Worm (Caenorhabditis elegans) whole organism, early embryonic: ENCODE measurements around the gene C23H3.9.

Experiments
- B0310.2 ChIP-seq: sonication (generic microtip); optimal IDR thresholded peaks from 2 replicates; lab custom pipeline; 2016; ENCODE audit warnings: mild to moderate bottlenecking, missing genetic modification characterization, missing compliant biosample characterization
- F13C5.2 ChIP-seq: sonication (generic microtip); optimal IDR thresholded peaks from 2 replicates; lab custom pipeline; 2017; ENCODE audit warnings: mild to moderate bottlenecking, missing genetic modification characterization, inconsistent platforms, missing compliant biosample characterization
- aly-1 ChIP-seq: sonication (generic microtip); optimal IDR thresholded peaks from 2 replicates; lab custom pipeline; 2016; ENCODE audit warnings: missing genetic modification characterization, missing compliant biosample characterization
- ama-1 ChIP-seq: fragments of 150-350 bp; optimal IDR thresholded peaks from 2 replicates; lab custom pipeline; 2014
- ceh-13 ChIP-seq: fragments of 200-800 bp; sonication (Bioruptor generic); optimal IDR thresholded peaks from 2 replicates; lab custom pipeline; 2018; ENCODE audit warnings: mild to moderate bottlenecking, missing genetic modification characterization, missing compliant biosample characterization
- ceh-36 ChIP-seq: sonication (generic microtip); optimal IDR thresholded peaks from 2 replicates; lab custom pipeline; 2016; ENCODE audit warnings: missing genetic modification characterization, inconsistent platforms, missing compliant biosample characterization
- ets-7 ChIP-seq: sonication (generic microtip); optimal IDR thresholded peaks from 2 replicates; lab custom pipeline; 2016; ENCODE audit warnings: missing genotype, missing genetic modification characterization, missing compliant biosample characterization
- flt-1 ChIP-seq: fragments of 200-800 bp; sonication (Bioruptor generic); IDR thresholded peaks from 2 replicates; pipeline ENCODE4 v1.3.6; 2022; ENCODE audit warnings: missing genetic modification characterization, missing compliant biosample characterization
- hmbx-1 ChIP-seq: sonication (generic microtip); optimal IDR thresholded peaks from 2 replicates; lab custom pipeline; 2016; ENCODE audit warnings: mild to moderate bottlenecking, missing genetic modification characterization, missing compliant biosample characterization
- hmg-4 ChIP-seq: fragments of 200-800 bp; sonication (Bioruptor generic); optimal IDR thresholded peaks from 2 replicates; lab custom pipeline; 2018; ENCODE audit warnings: mild to moderate bottlenecking, missing genetic modification characterization, missing compliant biosample characterization
- hnd-1 ChIP-seq: sonication (generic microtip); optimal IDR thresholded peaks from 2 replicates; lab custom pipeline; 2016; ENCODE audit warnings: missing genetic modification characterization, missing compliant biosample characterization
- pes-1 ChIP-seq: fragments of 200-800 bp; sonication (Bioruptor generic); IDR thresholded peaks from 2 replicates; pipeline ENCODE4 v1.3.6; 2022; ENCODE audit warnings: missing genetic modification reagents, missing genetic modification characterization, missing compliant biosample characterization
- scrt-1 ChIP-seq: fragments of 200-800 bp; sonication (Bioruptor generic); IDR thresholded peaks from 2 replicates; pipeline ENCODE4 v1.3.6; 2022; ENCODE audit warnings: missing genetic modification characterization, missing compliant biosample characterization
- sea-1 ChIP-seq: fragments of 200-800 bp; sonication (Bioruptor generic); conservative IDR thresholded peaks from 2 replicates; pipeline ENCODE4 v1.3.6; 2022; ENCODE audit warnings: missing genetic modification characterization, missing compliant biosample characterization
- tbx-11 ChIP-seq: fragments of 200-800 bp; sonication (Bioruptor generic); IDR thresholded peaks from 2 replicates; pipeline ENCODE4 v1.3.6; 2022; ENCODE audit warnings: missing genetic modification characterization, missing compliant biosample characterization
- tbx-37 ChIP-seq: fragments of 200-800 bp; sonication (Bioruptor generic); conservative IDR thresholded peaks from 2 replicates; pipeline ENCODE4 v1.3.6; 2022; ENCODE audit warnings: missing genetic modification reagents, missing genetic modification characterization, missing compliant biosample characterization
- tra-4 ChIP-seq: sonication (generic microtip); optimal IDR thresholded peaks from 2 replicates; lab custom pipeline; 2017; ENCODE audit warnings: missing genetic modification characterization, missing compliant biosample characterization

Gene C23H3.9

ce11 chrII:23739-24138 is 55.3 kb downstream of the C23H3.9 start:
- TF ChIP-seq aly-1 (no peak), tbx-37 (GFP tag; lab: Robert Waterston, UW) (no peak)

DNA sequence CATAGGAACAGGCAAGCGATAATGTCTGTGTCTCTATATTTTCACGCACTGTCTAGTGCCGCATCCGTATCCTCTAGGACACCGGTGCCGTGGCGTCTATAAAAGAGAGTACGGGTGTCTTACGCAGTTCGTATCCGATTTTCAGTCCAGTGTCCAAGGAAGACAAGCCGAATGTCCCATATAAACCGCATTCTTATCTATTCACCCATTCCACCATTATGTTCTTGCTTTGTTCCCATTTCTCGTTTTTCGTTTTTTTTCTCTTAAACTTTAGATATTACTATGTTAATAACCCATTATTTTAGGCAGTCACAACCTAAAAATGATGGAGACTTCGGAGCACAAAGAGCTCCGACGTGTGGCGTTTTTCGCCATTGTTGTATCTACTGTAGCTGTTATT is 56.0 kb downstream of the C23H3.9 start, which contains the start of gene sqt-2:
TSS of gene sqt-2 (plus strand) at position 301 of the 400 bp plus-strand sequence.
- no peak for TF ChIP-seq tbx-37 (GFP tag; lab: Robert Waterston, UW)
- TF ChIP-seq B0310.2 (tag; lab: Kevin White, UChicago), result no peak
- no peak for TF ChIP-seq flt-1 (GFP tag; lab: Robert Waterston, UW)
- no peak for TF ChIP-seq tra-4 (tag; lab: Kevin White, UChicago)
- TF ChIP-seq hmg-4 (GFP tag; lab: Kevin White, UChicago), result no peak
- no peak for TF ChIP-seq pes-1 (GFP tag; lab: Robert Waterston, UW)
- no peak for TF ChIP-seq tbx-11
- TF ChIP-seq ceh-13 (GFP tag; lab: Kevin White, UChicago), result no peak
- no peak for TF ChIP-seq F13C5.2
- no peak for TF ChIP-seq ceh-36 (tag; lab: Kevin White, UChicago)
- TF ChIP-seq scrt-1 (GFP tag; lab: Robert Waterston, UW), result no peak
- TF ChIP-seq ama-1, result no peak
- TF ChIP-seq aly-1, result no peak
- no peak for TF ChIP-seq ets-7 (tag; lab: Kevin White, UChicago)
- no peak for TF ChIP-seq hmbx-1 (tag; lab: Kevin White, UChicago)
- no peak for TF ChIP-seq sea-1 (GFP tag; lab: Robert Waterston, UW)
- TF ChIP-seq hnd-1 (tag; lab: Kevin White, UChicago), result no peak

DNA sequence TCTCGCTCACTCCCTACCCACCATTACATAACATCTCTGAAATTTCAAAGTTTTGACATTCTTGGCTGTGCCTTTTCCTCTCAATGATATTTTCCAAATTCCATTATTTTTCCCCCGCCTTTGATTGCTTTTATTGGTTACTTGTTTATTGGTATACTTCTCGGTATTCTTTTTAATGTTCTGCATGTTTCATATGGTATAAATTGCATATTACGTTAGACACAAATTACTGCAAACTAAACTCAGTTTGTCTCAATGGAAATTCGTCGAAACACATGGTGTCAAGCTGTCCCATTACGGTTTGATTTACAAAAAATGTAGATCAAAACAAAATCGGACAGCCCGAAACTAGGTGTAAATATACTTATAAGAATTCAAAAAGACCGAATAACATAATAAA is 57.1 kb downstream of the C23H3.9 start:
- no peak for TF ChIP-seq aly-1
- no peak for TF ChIP-seq hmg-4 (GFP tag; lab: Kevin White, UChicago)
- no peak for TF ChIP-seq flt-1 (GFP tag; lab: Robert Waterston, UW)
- TF ChIP-seq ceh-13 (GFP tag; lab: Kevin White, UChicago), result no peak
- TF ChIP-seq F13C5.2, result no peak
- no peak for TF ChIP-seq ceh-36 (tag; lab: Kevin White, UChicago)
